Fruit fly (Drosophila melanogaster) whole organism, embryonic: ENCODE data around the gene CG9673.

Experiments
- Ada2b ChIP-seq: fragments of 200-800 bp; sonication (Bioruptor generic); IDR thresholded peaks from 2 replicates; pipeline ENCODE4 v1.3.6; 2022; ENCODE audit warnings: missing biosample characterization, missing genetic modification characterization
- Atf6 ChIP-seq: fragments of 200-800 bp; sonication (Bioruptor generic); IDR thresholded peaks from 2 replicates; pipeline ENCODE4 v1.3.6; 2022; ENCODE audit warnings: missing biosample characterization, missing genetic modification characterization
- CG10431 ChIP-seq: fragments of 200-800 bp; sonication (Bioruptor generic); optimal IDR thresholded peaks from 3 replicates; lab custom pipeline; 2018; ENCODE audit warnings: missing biosample characterization, mild to moderate bottlenecking, missing genetic modification characterization
- CG11723 ChIP-seq: fragments of 200-800 bp; sonication (Bioruptor generic); optimal IDR thresholded peaks from 2 replicates; lab custom pipeline; 2017; ENCODE audit warnings: missing biosample characterization, mild to moderate bottlenecking, missing genetic modification characterization
- CG12391 ChIP-seq: fragments of 200-800 bp; sonication (Bioruptor generic); optimal IDR thresholded peaks from 3 replicates; lab custom pipeline; 2018; ENCODE audit warnings: missing biosample characterization, mild to moderate bottlenecking, missing genetic modification characterization, moderate library complexity
- CG13624 ChIP-seq: fragments of 200-800 bp; sonication (Bioruptor generic); optimal IDR thresholded peaks from 2 replicates; lab custom pipeline; 2016; ENCODE audit warnings: missing biosample characterization, missing genetic modification characterization
- CG13894 ChIP-seq: fragments of 200-800 bp; sonication (Bioruptor generic); optimal IDR thresholded peaks from 3 replicates; lab custom pipeline; 2018; ENCODE audit warnings: missing biosample characterization, mild to moderate bottlenecking, missing genetic modification characterization, moderate library complexity
- CG15011 ChIP-seq: fragments of 200-800 bp; sonication (Bioruptor generic); optimal IDR thresholded peaks from 3 replicates; lab custom pipeline; 2018; ENCODE audit warnings: missing biosample characterization, mild to moderate bottlenecking, missing genetic modification characterization
- CG1529 ChIP-seq: fragments of 200-800 bp; sonication (Bioruptor generic); optimal IDR thresholded peaks from 3 replicates; lab custom pipeline; 2018; ENCODE audit warnings: missing biosample characterization, missing genetic modification characterization
- CG17568 ChIP-seq: fragments of 200-800 bp; sonication (Bioruptor generic); optimal IDR thresholded peaks from 2 replicates; lab custom pipeline; 2018; ENCODE audit warnings: missing biosample characterization, mild to moderate bottlenecking, missing genetic modification characterization, moderate library complexity
- CG17912 ChIP-seq: fragments of 200-800 bp; sonication (Bioruptor generic); optimal IDR thresholded peaks from 2 replicates; lab custom pipeline; 2018; ENCODE audit warnings: missing biosample characterization, mild to moderate bottlenecking, missing genetic modification characterization
- CG18599 ChIP-seq: fragments of 200-800 bp; sonication (Bioruptor generic); optimal IDR thresholded peaks from 3 replicates; lab custom pipeline; 2017; ENCODE audit warnings: missing biosample characterization, missing genetic modification characterization, mild to moderate bottlenecking, moderate library complexity, missing genetic modification reagents
- CG18764 ChIP-seq: fragments of 200-800 bp; sonication (Bioruptor generic); optimal IDR thresholded peaks from 3 replicates; lab custom pipeline; 2016; ENCODE audit warnings: missing biosample characterization, missing genetic modification characterization
- CG3065 ChIP-seq: fragments of 200-800 bp; sonication (Bioruptor generic); optimal IDR thresholded peaks from 2 replicates; lab custom pipeline; 2016; ENCODE audit warnings: missing biosample characterization, missing genetic modification characterization
- CG31224 ChIP-seq: fragments of 200-800 bp; sonication (Bioruptor generic); IDR thresholded peaks from 2 replicates; pipeline ENCODE4 v1.3.6; 2022; ENCODE audit warnings: missing biosample characterization, missing genetic modification characterization
- CG34376 ChIP-seq: fragments of 200-800 bp; sonication (Bioruptor generic); optimal IDR thresholded peaks from 2 replicates; lab custom pipeline; 2018; ENCODE audit warnings: missing biosample characterization, mild to moderate bottlenecking, missing genetic modification characterization
- CG3726 ChIP-seq: fragments of 200-800 bp; sonication (Bioruptor generic); IDR thresholded peaks from 3 replicates; pipeline ENCODE4, ENCODE4 v1.3.6; 2022; ENCODE audit warnings: missing biosample characterization, missing genetic modification characterization
- CG4820 ChIP-seq: fragments of 200-800 bp; sonication (Bioruptor generic); optimal IDR thresholded peaks from 3 replicates; lab custom pipeline; 2016; ENCODE audit warnings: missing biosample characterization, missing genetic modification characterization
- CG5180 ChIP-seq: fragments of 200-800 bp; sonication (Bioruptor generic); optimal IDR thresholded peaks from 3 replicates; lab custom pipeline; 2017; ENCODE audit warnings: missing biosample characterization, missing genetic modification characterization, mild to moderate bottlenecking, moderate library complexity, missing genetic modification reagents
- CG5953 ChIP-seq: fragments of 200-800 bp; sonication (Bioruptor generic); IDR thresholded peaks from 2 replicates; pipeline ENCODE4 v1.3.6; 2022; ENCODE audit warnings: missing biosample characterization, missing genetic modification characterization
- CG8290 ChIP-seq, 3 experiments: fragments of 200-800 bp; sonication (Bioruptor generic); optimal IDR thresholded peaks; 2 replicates each; lab custom pipeline; 2016 to 2019; ENCODE audit warnings: missing biosample characterization in 3 of 3, missing genetic modification characterization in 3 of 3, mild to moderate bottlenecking in 2 of 3, moderate library complexity in 1 of 3
- Dbx ChIP-seq: fragments of 200-800 bp; sonication (Bioruptor generic); IDR thresholded peaks from 3 replicates; pipeline ENCODE4 v1.3.6; 2022; ENCODE audit warnings: missing biosample characterization, missing genetic modification characterization
- Elba2 ChIP-seq: fragments of 200-800 bp; sonication (Bioruptor generic); optimal IDR thresholded peaks from 3 replicates; lab custom pipeline; 2016; ENCODE audit warnings: missing biosample characterization, missing genetic modification characterization
- Fer1 ChIP-seq: fragments of 200-800 bp; sonication (Bioruptor generic); optimal IDR thresholded peaks from 2 replicates; lab custom pipeline; 2017; ENCODE audit warnings: missing biosample characterization, mild to moderate bottlenecking, missing genetic modification characterization
- Mad ChIP-seq: fragments of 200-800 bp; sonication (Bioruptor generic); optimal IDR thresholded peaks from 2 replicates; lab custom pipeline; 2016; ENCODE audit warnings: missing biosample characterization, missing genetic modification characterization
- Meics ChIP-seq: fragments of 200-800 bp; sonication (Bioruptor generic); optimal IDR thresholded peaks from 2 replicates; lab custom pipeline; 2017; ENCODE audit warnings: missing biosample characterization, mild to moderate bottlenecking, missing genetic modification characterization
- Myb ChIP-seq: fragments of 200-800 bp; sonication (Bioruptor generic); optimal IDR thresholded peaks from 2 replicates; lab custom pipeline; 2016; ENCODE audit warnings: missing biosample characterization, missing genetic modification characterization
- Pdp1 ChIP-seq, 2 experiments: fragments of 200-800 bp; sonication (Bioruptor generic); optimal IDR thresholded peaks; 3 replicates each; lab custom pipeline; 2016; ENCODE audit warnings: missing biosample characterization in 2 of 2, missing genetic modification characterization in 2 of 2, mild to moderate bottlenecking in 1 of 2, moderate library complexity in 1 of 2
- Ravus ChIP-seq: fragments of 200-800 bp; sonication (Bioruptor generic); IDR thresholded peaks from 2 replicates; pipeline ENCODE4 v1.3.6; 2022; ENCODE audit warnings: missing biosample characterization, missing genetic modification characterization
- Rx ChIP-seq: fragments of 200-800 bp; sonication (Bioruptor generic); IDR thresholded peaks from 2 replicates; pipeline ENCODE4 v1.3.6; 2022; ENCODE audit warnings: missing biosample characterization, missing genetic modification characterization
- Sox100B ChIP-seq: fragments of 200-800 bp; sonication (Bioruptor generic); optimal IDR thresholded peaks from 3 replicates; lab custom pipeline; 2018; ENCODE audit warnings: missing biosample characterization, mild to moderate bottlenecking, missing genetic modification characterization
- cas ChIP-seq: fragments of 200-800 bp; sonication (Bioruptor generic); IDR thresholded peaks from 2 replicates; pipeline ENCODE4 v1.3.6; 2022; ENCODE audit warnings: missing biosample characterization, missing genetic modification characterization
- chif ChIP-seq, 2 experiments: fragments of 200-800 bp; sonication (Bioruptor generic); optimal IDR thresholded peaks; 3 replicates each; lab custom pipeline; 2016; ENCODE audit warnings: missing biosample characterization in 2 of 2, missing genetic modification characterization in 2 of 2
- ci ChIP-seq: fragments of 200-800 bp; sonication (Bioruptor generic); IDR thresholded peaks from 3 replicates; pipeline ENCODE4 v1.3.6; 2022; ENCODE audit warnings: missing biosample characterization, missing genetic modification characterization
- corto ChIP-seq: fragments of 200-800 bp; sonication (Bioruptor generic); optimal IDR thresholded peaks from 2 replicates; lab custom pipeline; 2016; ENCODE audit warnings: missing biosample characterization, mild to moderate bottlenecking, missing genetic modification characterization, moderate library complexity
- dan ChIP-seq: fragments of 200-800 bp; sonication (Bioruptor generic); IDR thresholded peaks from 2 replicates; pipeline ENCODE4 v1.3.6; 2022; ENCODE audit warnings: missing biosample characterization, missing genetic modification characterization
- danr ChIP-seq: fragments of 200-800 bp; sonication (Bioruptor generic); IDR thresholded peaks from 2 replicates; pipeline ENCODE4 v1.3.6; 2022; ENCODE audit warnings: missing biosample characterization, missing genetic modification characterization
- esg ChIP-seq: fragments of 200-800 bp; sonication (Bioruptor generic); conservative IDR thresholded peaks from 2 replicates; pipeline ENCODE4 v1.3.6; 2022; ENCODE audit warnings: missing biosample characterization, missing genetic modification characterization
- exex ChIP-seq: fragments of 200-800 bp; sonication (Bioruptor generic); optimal IDR thresholded peaks from 4 replicates; lab custom pipeline; 2018; ENCODE audit warnings: missing biosample characterization, mild to moderate bottlenecking, missing genetic modification characterization, moderate library complexity
- grn ChIP-seq: fragments of 200-800 bp; sonication (Bioruptor generic); optimal IDR thresholded peaks from 3 replicates; lab custom pipeline; 2017; ENCODE audit warnings: missing biosample characterization, missing genetic modification characterization
- her ChIP-seq: fragments of 200-800 bp; sonication (Bioruptor generic); optimal IDR thresholded peaks from 2 replicates; lab custom pipeline; 2016; ENCODE audit warnings: missing biosample characterization, missing genetic modification characterization
- ind ChIP-seq: fragments of 200-800 bp; sonication (Bioruptor generic); optimal IDR thresholded peaks from 3 replicates; lab custom pipeline; 2016; ENCODE audit warnings: missing biosample characterization, missing genetic modification characterization
- lov ChIP-seq, 2 experiments: fragments of 200-800 bp in 1 of 2; fragments of >200 bp in 1 of 2; sonication (Bioruptor generic) in 1 of 2; IDR thresholded peaks in 1 of 2; optimal IDR thresholded peaks in 1 of 2; 2 replicates in 1 of 2; 3 replicates in 1 of 2; pipeline versions ENCODE4 v1.3.6 to Lab custom; 2017 to 2022; ENCODE audit warnings: missing biosample characterization in 1 of 2, missing genetic modification characterization in 1 of 2
- mirr ChIP-seq: fragments of 200-800 bp; sonication (Bioruptor generic); optimal IDR thresholded peaks from 3 replicates; lab custom pipeline; 2018; ENCODE audit warnings: missing biosample characterization, mild to moderate bottlenecking, missing genetic modification characterization
- nerfin-2 ChIP-seq: fragments of 200-800 bp; sonication (Bioruptor generic); IDR thresholded peaks from 2 replicates; pipeline ENCODE4 v1.3.6; 2022; ENCODE audit warnings: missing biosample characterization, missing genetic modification characterization; ENCODE audit not compliant: partially characterized antibody
- pan ChIP-seq, 4 experiments: fragments of >200 bp in 3 of 4; fragments of 200-800 bp in 1 of 4; sonication (Bioruptor generic) in 1 of 4; optimal IDR thresholded peaks in 3 of 4; IDR thresholded peaks in 1 of 4; 2 replicates each; pipeline versions ENCODE4 v1.3.6 to Lab custom; 2017 to 2022; ENCODE audit warnings: missing biosample characterization in 2 of 4, missing genetic modification characterization in 2 of 4, mixed read lengths in 1 of 4
- pita ChIP-seq: fragments of 200-800 bp; sonication (Bioruptor generic); optimal IDR thresholded peaks from 2 replicates; lab custom pipeline; 2017; ENCODE audit warnings: missing biosample characterization, mild to moderate bottlenecking, missing genetic modification characterization
- sd ChIP-seq: fragments of 200-800 bp; sonication (Bioruptor generic); optimal IDR thresholded peaks from 3 replicates; lab custom pipeline; 2018; ENCODE audit warnings: missing biosample characterization, mild to moderate bottlenecking, missing genetic modification characterization, moderate library complexity
- stc ChIP-seq: fragments of 200-800 bp; sonication (Bioruptor generic); IDR thresholded peaks from 2 replicates; pipeline ENCODE4 v1.3.6; 2022; ENCODE audit warnings: missing biosample characterization, missing genetic modification characterization
- stwl ChIP-seq: fragments of 200-800 bp; sonication (Bioruptor generic); optimal IDR thresholded peaks from 3 replicates; lab custom pipeline; 2018; ENCODE audit warnings: missing biosample characterization, mild to moderate bottlenecking, missing genetic modification characterization, moderate library complexity
- sug ChIP-seq: fragments of 200-800 bp; optimal IDR thresholded peaks from 2 replicates; lab custom pipeline; 2019; ENCODE audit warnings: missing biosample characterization, mild to moderate bottlenecking, missing genetic modification characterization, moderate library complexity

The CG9673 gene

DNA sequence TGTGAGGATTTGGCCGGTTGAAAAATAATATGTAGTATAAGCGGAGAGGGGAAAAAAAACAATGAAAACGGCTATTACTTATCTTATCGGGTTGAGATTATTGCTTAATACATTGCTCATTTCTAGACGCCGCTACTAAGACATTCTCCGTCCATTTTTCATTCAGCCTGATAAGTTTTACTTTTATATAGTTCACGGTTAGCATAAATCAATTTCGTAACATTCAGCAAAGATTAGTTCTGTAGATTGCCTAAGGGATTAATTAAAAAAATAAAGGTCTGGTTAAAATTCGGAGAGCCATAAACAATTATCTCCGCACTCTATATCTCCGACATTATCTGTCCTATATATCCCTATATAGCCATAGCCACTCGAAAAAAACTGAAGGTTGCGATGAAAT is 43.8 kb upstream of the CG9673 start:
- TF ChIP-seq CG3065 (GFP tag; lab: Kevin White, UChicago) (no peak), CG15011 (GFP tag; lab: Kevin White, UChicago) (no peak), danr (GFP tag; lab: Robert Waterston, UW) (no peak), sug (tag; lab: Kevin White, UChicago) (peak; percentile 66), CG10431 (GFP tag; lab: Kevin White, UChicago) (no peak), CG3726 (GFP tag; lab: Robert Waterston, UW) (no peak), CG18599 (GFP tag; lab: Kevin White, UChicago) (peak; percentile 3), dan (GFP tag; lab: Robert Waterston, UW) (no peak), sd (tag; lab: Kevin White, UChicago) (peak; percentile 58), stc (GFP tag; lab: Robert Waterston, UW) (no peak), Dbx (GFP tag; lab: Robert Waterston, UW) (no peak), ind (GFP tag; lab: Kevin White, UChicago) (no peak), Ravus (GFP tag; lab: Robert Waterston, UW) (no peak), CG34376 (peak; percentile 82), grn (GFP tag; lab: Kevin White, UChicago) (peak; percentile 77), CG17568 (no peak), Elba2 (GFP tag; lab: Kevin White, UChicago) (no peak), Mad (GFP tag; lab: Kevin White, UChicago) (no peak), Ada2b (GFP tag; lab: Robert Waterston, UW) (no peak), Myb (GFP tag; lab: Kevin White, UChicago) (no peak), CG5953 (GFP tag; lab: Robert Waterston, UW) (no peak), nerfin-2 (no peak), CG17912 (GFP tag; lab: Kevin White, UChicago) (no peak), exex (tag; lab: Kevin White, UChicago) (peak; percentile 92), CG13624 (GFP tag; lab: Kevin White, UChicago) (no peak), Sox100B (GFP tag; lab: Kevin White, UChicago) (no peak), her (GFP tag; lab: Kevin White, UChicago) (no peak), CG31224 (GFP tag; lab: Robert Waterston, UW) (no peak), CG4820 (no peak), mirr (GFP tag; lab: Kevin White, UChicago) (peak; percentile 61), Pdp1 (GFP tag; optimal IDR thresholded peaks at IDR 0.05; lab: Kevin White, UChicago) (peak in 1 of 2 experiments; percentile 29), CG13894 (tag; lab: Kevin White, UChicago) (peak; percentile 8), stwl (tag; lab: Kevin White, UChicago) (no peak), Fer1 (GFP tag; lab: Kevin White, UChicago) (no peak), ci (GFP tag; lab: Robert Waterston, UW) (no peak), CG5180 (GFP tag; lab: Kevin White, UChicago) (no peak)
- TF ChIP-seq, all 482 proteins: peak for 9

DNA sequence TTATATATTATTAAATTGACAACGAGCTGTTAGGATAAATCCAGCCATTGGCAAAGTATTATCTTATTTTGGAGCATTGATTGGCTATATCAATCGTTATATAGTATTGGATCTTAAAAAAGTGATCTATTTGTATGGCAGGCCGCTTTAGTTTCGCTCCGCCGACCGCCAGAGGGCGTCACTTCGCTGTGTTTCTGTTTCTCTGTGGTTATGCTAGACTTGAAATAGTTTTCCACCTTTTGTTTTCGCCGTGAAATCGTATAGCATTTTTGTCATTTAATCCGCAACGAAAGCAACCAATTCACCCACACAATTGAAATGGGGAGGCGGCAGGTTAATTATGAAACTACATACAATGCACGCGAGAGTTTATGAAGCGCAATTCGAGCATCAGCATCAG is 43.1 kb upstream of the CG9673 start:
- TF ChIP-seq CG18764 (GFP tag; lab: Kevin White, UChicago): no peak
- no peak for TF ChIP-seq esg (GFP tag; lab: Robert Waterston, UW)
- TF ChIP-seq cas (GFP tag; lab: Robert Waterston, UW): no peak
- TF ChIP-seq CG11723 (GFP tag; lab: Kevin White, UChicago): no peak
- TF ChIP-seq CG12391: no peak
- TF ChIP-seq Atf6 (GFP tag; lab: Robert Waterston, UW): no peak
- no peak for TF ChIP-seq pan (optimal IDR thresholded peaks at IDR 0.05; lab: Kevin White, UChicago)
- TF ChIP-seq pan (GFP tag; optimal IDR thresholded peaks at IDR 0.05 in 1 of 2, IDR thresholded peaks at IDR 0.05 in 1 of 2): peak in 1 of 2 experiments; percentile 13
- TF ChIP-seq CG8290 (GFP tag; optimal IDR thresholded peaks at IDR 0.05; lab: Kevin White, UChicago): peak; percentile 71
- no peak for TF ChIP-seq CG8290 (tag; optimal IDR thresholded peaks at IDR 0.05; lab: Kevin White, UChicago)
- TF ChIP-seq corto (GFP tag; lab: Kevin White, UChicago): no peak
- TF ChIP-seq pita (GFP tag; lab: Kevin White, UChicago): no peak
- no peak for TF ChIP-seq chif (GFP tag; optimal IDR thresholded peaks at IDR 0.05; lab: Kevin White, UChicago)
- no peak for TF ChIP-seq lov (optimal IDR thresholded peaks at IDR 0.05; lab: Kevin White, UChicago)
- TF ChIP-seq lov (GFP tag; IDR thresholded peaks at IDR 0.05; lab: Robert Waterston, UW): 0 out of 3 replicates have a peak, but pooled peaks have one; percentile 42
- no peak for TF ChIP-seq Rx (GFP tag; lab: Robert Waterston, UW)
- no peak for TF ChIP-seq Meics
- TF ChIP-seq CG1529 (GFP tag; lab: Kevin White, UChicago): peak; percentile 13
